Fruit fly (Drosophila melanogaster): ENCODE measurements around the gene TORIP.

TORIP gene

dm6 chr3L:19833227-19833626, 28.3 kb upstream of the TORIP start (continued):
- TF ChIP-seq Trl (optimal IDR thresholded peaks at IDR 0.05) (peak; percentile 62 to 70), Trl (GFP tag; optimal IDR thresholded peaks at IDR 0.05) (no peak), Atf-2 (GFP tag; optimal IDR thresholded peaks at IDR 0.05) (no peak), kni (GFP tag; optimal IDR thresholded peaks at IDR 0.05) (no peak), ranshi (GFP tag; IDR thresholded peaks at IDR 0.05) (no peak), CG15514 (GFP tag; optimal IDR thresholded peaks at IDR 0.05) (peak; percentile 14), Bdp1 (GFP tag; optimal IDR thresholded peaks at IDR 0.05) (no peak), vnd (GFP tag; IDR thresholded peaks at IDR 0.05; ENCODE audit: partially characterized antibody) (no peak), ac (GFP tag; optimal IDR thresholded peaks at IDR 0.05) (no peak)

- TF ChIP-seq CG12104 (GFP tag; optimal IDR thresholded peaks at IDR 0.05) (no peak), nerfin-2 (GFP tag; IDR thresholded peaks at IDR 0.05; ENCODE audit: partially characterized antibody) (no peak), CG34422 (GFP tag; IDR thresholded peaks at IDR 0.05) (peak; percentile 10; the same call in 1 of the 3 replicates), MBD-R2 (GFP tag; IDR thresholded peaks at IDR 0.05) (peak; percentile 10; the same call in 1 of the 2 replicates), dm (GFP tag; optimal IDR thresholded peaks at IDR 0.05) (no peak), vnd (GFP tag; IDR thresholded peaks at IDR 0.05; ENCODE audit: partially characterized antibody) (no peak), cato (GFP tag; optimal IDR thresholded peaks at IDR 0.05; ENCODE audit: borderline replicate concordance) (no peak), ewg (GFP tag; optimal IDR thresholded peaks at IDR 0.05) (peak; percentile 92), CG15514 (GFP tag; optimal IDR thresholded peaks at IDR 0.05) (peak; percentile 98), HLH4C (GFP tag; IDR thresholded peaks at IDR 0.05; ENCODE audit: partially characterized antibody) (peak; percentile 20; the same call in 1 of the 3 replicates), sim (GFP tag; IDR thresholded peaks at IDR 0.05) (no peak), mirr (GFP tag; optimal IDR thresholded peaks at IDR 0.05) (no peak), Awh (GFP tag; IDR thresholded peaks at IDR 0.05) (no peak), chinmo (GFP tag; IDR thresholded peaks at IDR 0.05; ENCODE audit: partially characterized antibody) (0 out of 4 replicates have a peak, but pooled peaks have one; percentile 13), TFAM (GFP tag; optimal IDR thresholded peaks at IDR 0.05) (no peak), pnt (GFP tag; optimal IDR thresholded peaks at IDR 0.05) (no peak), lab (GFP tag; optimal IDR thresholded peaks at IDR 0.05) (no peak), amos (GFP tag; IDR thresholded peaks at IDR 0.05; ENCODE audit: partially characterized antibody) (peak; percentile 37; the same call in 1 of the 2 replicates), seq (GFP tag; IDR thresholded peaks at IDR 0.05) (peak; percentile 28; the same call in 1 of the 2 replicates), Ravus (GFP tag; IDR thresholded peaks at IDR 0.05) (no peak), CG18599 (GFP tag; optimal IDR thresholded peaks at IDR 0.05) (no peak), CG32767 (GFP tag; IDR thresholded peaks at IDR 0.05) (peak; percentile 80), pzg (GFP tag; optimal IDR thresholded peaks at IDR 0.05) (peak; percentile 23), CG4854 (GFP tag; optimal IDR thresholded peaks at IDR 0.05) (no peak), gce (GFP tag; IDR thresholded peaks at IDR 0.05) (0 out of 3 replicates have a peak, but pooled peaks have one; percentile 7), Dek (tag; optimal IDR thresholded peaks at IDR 0.05) (no peak), bowl (GFP tag; IDR thresholded peaks at IDR 0.05) (no peak), fd102C (GFP tag; optimal IDR thresholded peaks at IDR 0.05) (no peak), CG10321 (GFP tag; IDR thresholded peaks at IDR 0.05) (0 out of 2 replicates have a peak, but pooled peaks have one; percentile 14), abd-A (tag; optimal IDR thresholded peaks at IDR 0.05) (no peak), so (GFP tag; IDR thresholded peaks at IDR 0.05) (0 out of 3 replicates have a peak, but pooled peaks have one; percentile 12), nerfin-1 (tag; optimal IDR thresholded peaks at IDR 0.05) (peak; percentile 3), org-1 (GFP tag; optimal IDR thresholded peaks at IDR 0.05) (no peak), CG14965 (GFP tag; optimal IDR thresholded peaks at IDR 0.05; ENCODE audit: borderline replicate concordance) (no peak), CG18764 (GFP tag; optimal IDR thresholded peaks at IDR 0.05) (no peak), E2f2 (GFP tag; IDR thresholded peaks at IDR 0.05) (peak; percentile 23; the same call in 1 of the 2 replicates), CG3281 (GFP tag; optimal IDR thresholded peaks at IDR 0.05) (no peak), CG9817 (tag; optimal IDR thresholded peaks at IDR 0.05) (no peak), CG13287 (GFP tag; IDR thresholded peaks at IDR 0.05; ENCODE audit: partially characterized antibody) (no peak), Bgb (GFP tag; IDR thresholded peaks at IDR 0.05; ENCODE audit: partially characterized antibody) (peak; percentile 31), Hr39 (optimal IDR thresholded peaks at IDR 0.05) (no peak)
Observed at dm6 chr3L:19818701-19819100, 13.8 kb upstream of the TORIP start.
